Worm (Caenorhabditis elegans): ENCODE data around the gene ZK1248.17.

ZK1248.17 gene

ce11 chrII:5836153-5836719, 9.1 kb downstream of the ZK1248.17 start, which contains the start of gene fzo-1:
fzo-1 (minus strand) TSS chrII:5836203.
- TF ChIP-seq hlh-30 (tag; optimal IDR thresholded peaks at IDR 0.05; ENCODE audit: insufficient read depth) (peak; percentile 36), zip-2 (tag; optimal IDR thresholded peaks at IDR 0.05) (no peak), unc-39 (tag; optimal IDR thresholded peaks at IDR 0.05) (no peak), Y75B8A.6 (GFP tag; IDR thresholded peaks at IDR 0.05) (no peak), nhr-76 (tag; optimal IDR thresholded peaks at IDR 0.05) (no peak), nhr-6 (tag; optimal IDR thresholded peaks at IDR 0.05) (peak; percentile 57), unc-62 (GFP tag; optimal IDR thresholded peaks at IDR 0.05 in 1 of 2) (no peak), unc-62 (tag; optimal IDR thresholded peaks at IDR 0.05) (no peak), D1046.2 (GFP tag; IDR thresholded peaks at IDR 0.05) (no peak), ZK337.2 (GFP tag; IDR thresholded peaks at IDR 0.05) (no peak), rbr-2 (tag; optimal IDR thresholded peaks at IDR 0.05) (no peak), lin-15B (tag; optimal IDR thresholded peaks at IDR 0.05) (no peak), tra-1 (GFP tag; IDR thresholded peaks at IDR 0.05) (no peak), daf-12 (tag; optimal IDR thresholded peaks at IDR 0.05) (no peak), nhr-111 (GFP tag; optimal IDR thresholded peaks at IDR 0.05) (no peak), madf-9 (GFP tag; conservative IDR thresholded peaks at IDR 0.05) (no peak), lsy-2 (tag; optimal IDR thresholded peaks at IDR 0.05) (peak in 1 of 2 experiments; percentile 48), zip-11 (GFP tag; IDR thresholded peaks at IDR 0.05) (no peak), hmg-1.1 (GFP tag; IDR thresholded peaks at IDR 0.05) (no peak), spr-3 (GFP tag; optimal IDR thresholded peaks at IDR 0.05) (no peak), mdt-29 (GFP tag; IDR thresholded peaks at IDR 0.05) (no peak), daf-16 (GFP tag; optimal IDR thresholded peaks at IDR 0.05) (no peak), daf-16 (tag; optimal IDR thresholded peaks at IDR 0.05) (no peak), R02D3.7 (tag; optimal IDR thresholded peaks at IDR 0.05) (no peak), dpl-1 (GFP tag; optimal IDR thresholded peaks at IDR 0.05) (peak; percentile 16), egl-43 (GFP tag; IDR thresholded peaks at IDR 0.05) (no peak), ceh-28 (tag; optimal IDR thresholded peaks at IDR 0.05) (no peak), lin-38 (GFP tag; IDR thresholded peaks at IDR 0.05) (no peak; the same call in none of the 2 replicates), hif-1 (tag; optimal IDR thresholded peaks at IDR 0.05) (peak in 1 of 2 experiments; percentile 77), nhr-77 (tag; optimal IDR thresholded peaks at IDR 0.05) (no peak), aha-1 (tag) (peak; percentile 22), attf-4 (tag; optimal IDR thresholded peaks at IDR 0.05) (no peak), mdl-1 (tag; optimal IDR thresholded peaks at IDR 0.05) (no peak), nhr-102 (tag; optimal IDR thresholded peaks at IDR 0.05) (no peak), fos-1 (tag; optimal IDR thresholded peaks at IDR 0.05) (no peak), ceh-44 (GFP tag; IDR thresholded peaks at IDR 0.05) (no peak), egl-27 (tag; optimal IDR thresholded peaks at IDR 0.05) (no peak), tag-97 (GFP tag; IDR thresholded peaks at IDR 0.05) (no peak), ceh-62 (tag; optimal IDR thresholded peaks at IDR 0.05) (no peak), Y5F2A.4 (GFP tag; optimal IDR thresholded peaks at IDR 0.05) (no peak), aly-2 (tag; optimal IDR thresholded peaks at IDR 0.05) (no peak), jun-1 (tag; optimal IDR thresholded peaks at IDR 0.05) (no peak), nhr-41 (GFP tag; IDR thresholded peaks at IDR 0.05) (no peak), lin-29 (GFP tag; IDR thresholded peaks at IDR 0.05) (no peak), ZK546.5 (tag; optimal IDR thresholded peaks at IDR 0.05) (no peak), dmd-9 (GFP tag; IDR thresholded peaks at IDR 0.05) (no peak), hlh-11 (tag; optimal IDR thresholded peaks at IDR 0.05) (no peak), nhr-11 (tag; optimal IDR thresholded peaks at IDR 0.05) (no peak), php-3 (GFP tag; IDR thresholded peaks at IDR 0.05) (no peak), set-16 (GFP tag; IDR thresholded peaks at IDR 0.05) (no peak), ztf-11 (tag; optimal IDR thresholded peaks at IDR 0.05) (no peak), snpc-4 (tag; optimal IDR thresholded peaks at IDR 0.05) (no peak), mes-2 (tag; optimal IDR thresholded peaks at IDR 0.05; ENCODE audit: poor library complexity, severe bottlenecking) (peak; percentile 62)
